Worm (Caenorhabditis elegans) whole organism, L4 larva: ENCODE measurements around the gene R13H7.2.

Experiments
- F10B5.3 ChIP-seq: sonication (generic microtip); optimal IDR thresholded peaks from 2 replicates; lab custom pipeline; 2016; ENCODE audit warnings: mild to moderate bottlenecking, missing genetic modification characterization, missing compliant biosample characterization
- F49E8.2 ChIP-seq: sonication (generic microtip); optimal IDR thresholded peaks from 2 replicates; lab custom pipeline; 2016; ENCODE audit warnings: missing compliant biosample characterization, mild to moderate bottlenecking, missing genetic modification characterization, borderline replicate concordance
- R02D3.7 ChIP-seq: fragments of 150-350 bp; sonication (generic microtip); optimal IDR thresholded peaks from 3 replicates; lab custom pipeline; 2014; ENCODE audit warnings: missing biosample characterization, missing genetic modification characterization
- T26A8.4 ChIP-seq: fragments of 200-800 bp; sonication (Bioruptor generic); IDR thresholded peaks from 2 replicates; pipeline ENCODE4 v1.3.6; 2022; ENCODE audit warnings: missing genetic modification characterization, missing compliant biosample characterization
- ZK337.2 ChIP-seq: fragments of 200-800 bp; sonication (Bioruptor generic); IDR thresholded peaks from 2 replicates; pipeline ENCODE4 v1.3.6; 2022; ENCODE audit warnings: missing genetic modification reagents, missing genetic modification characterization, missing compliant biosample characterization
- ZK546.5 ChIP-seq, 2 experiments: sonication (generic microtip); optimal IDR thresholded peaks; 2 replicates each; lab custom pipeline; 2017; ENCODE audit warnings: missing biosample characterization in 2 of 2, missing genetic modification characterization in 2 of 2
- aly-2 ChIP-seq: sonication (generic microtip); optimal IDR thresholded peaks from 2 replicates; lab custom pipeline; 2018; ENCODE audit warnings: missing biosample characterization, missing genetic modification characterization
- ama-1 ChIP-seq: fragments of 150-350 bp; optimal IDR thresholded peaks from 2 replicates; lab custom pipeline; 2014; ENCODE audit warnings: inconsistent platforms, mixed read lengths
- arid-1 ChIP-seq: fragments of 200-800 bp; sonication (Bioruptor generic); conservative IDR thresholded peaks from 2 replicates; pipeline ENCODE4 v1.3.6; 2022; ENCODE audit warnings: missing genetic modification reagents, missing genetic modification characterization, missing compliant biosample characterization
- attf-4 ChIP-seq: sonication (generic microtip); optimal IDR thresholded peaks from 3 replicates; lab custom pipeline; 2017; ENCODE audit warnings: missing biosample characterization, missing genetic modification characterization
- ceh-32 ChIP-seq: sonication (generic microtip); optimal IDR thresholded peaks from 2 replicates; lab custom pipeline; 2016; ENCODE audit warnings: mild to moderate bottlenecking, missing genetic modification characterization, missing compliant biosample characterization; ENCODE audit not compliant: poor library complexity
- ceh-44 ChIP-seq: fragments of 200-800 bp; sonication (Bioruptor generic); IDR thresholded peaks from 2 replicates; pipeline ENCODE4 v1.3.6; 2022; ENCODE audit warnings: missing genetic modification reagents, missing genetic modification characterization, missing compliant biosample characterization
- cey-2 ChIP-seq: sonication (generic microtip); optimal IDR thresholded peaks from 3 replicates; lab custom pipeline; 2017; ENCODE audit warnings: missing genetic modification characterization, mild to moderate bottlenecking, missing compliant biosample characterization, antibody characterized with exemption, borderline replicate concordance; ENCODE audit not compliant: insufficient read depth
- dpl-1 ChIP-seq: fragments of 150-350 bp; optimal IDR thresholded peaks from 2 replicates; lab custom pipeline; 2014; ENCODE audit warnings: missing biosample characterization, missing genetic modification reagents, missing genetic modification characterization
- dve-1 ChIP-seq: sonication (generic microtip); optimal IDR thresholded peaks from 2 replicates; lab custom pipeline; 2017; ENCODE audit warnings: antibody characterized with exemption, mild to moderate bottlenecking, missing genetic modification characterization, missing compliant biosample characterization; ENCODE audit not compliant: insufficient read depth
- egl-27 ChIP-seq: sonication (generic microtip); optimal IDR thresholded peaks from 3 replicates; lab custom pipeline; 2017; ENCODE audit warnings: missing biosample characterization, missing genetic modification reagents, missing genetic modification characterization
- egl-43 ChIP-seq: fragments of 200-800 bp; sonication (Bioruptor generic); IDR thresholded peaks from 2 replicates; pipeline ENCODE4 v1.3.6; 2022; ENCODE audit warnings: missing genetic modification reagents, missing genetic modification characterization, missing compliant biosample characterization
- gei-8 ChIP-seq: fragments of 200-800 bp; sonication (Bioruptor generic); optimal IDR thresholded peaks from 2 replicates; lab custom pipeline; 2018; ENCODE audit warnings: mild to moderate bottlenecking, missing genetic modification characterization, missing compliant biosample characterization
- hlh-11 ChIP-seq: fragments of 200-800 bp; sonication (Bioruptor generic); optimal IDR thresholded peaks from 2 replicates; lab custom pipeline; 2018; ENCODE audit warnings: mild to moderate bottlenecking, missing genetic modification characterization, missing compliant biosample characterization
- hlh-30 ChIP-seq: sonication (generic microtip); optimal IDR thresholded peaks from 2 replicates; lab custom pipeline; 2017; ENCODE audit warnings: antibody characterized with exemption, mild to moderate bottlenecking, missing genetic modification characterization, missing compliant biosample characterization; ENCODE audit not compliant: insufficient read depth
- jun-1 ChIP-seq: fragments of 150-350 bp; optimal IDR thresholded peaks from 2 replicates; lab custom pipeline; 2014; ENCODE audit warnings: missing biosample characterization, missing genetic modification reagents, missing genetic modification characterization
- lim-7 ChIP-seq: fragments of 200-800 bp; sonication (Bioruptor generic); IDR thresholded peaks from 2 replicates; pipeline ENCODE4 v1.3.6; 2022; ENCODE audit warnings: missing genetic modification characterization, missing compliant biosample characterization
- lsy-2 ChIP-seq, 2 experiments: fragments of 150-350 bp in 1 of 2; sonication (generic microtip) in 1 of 2; optimal IDR thresholded peaks; 2 replicates each; lab custom pipeline; 2014 to 2017; ENCODE audit warnings: missing biosample characterization in 2 of 2, missing genetic modification characterization in 2 of 2
- madf-9 ChIP-seq: fragments of 200-800 bp; sonication (Bioruptor generic); conservative IDR thresholded peaks from 2 replicates; pipeline ENCODE4 v1.3.6; 2022; ENCODE audit warnings: missing genetic modification reagents, missing genetic modification characterization, missing compliant biosample characterization
- mdl-1 ChIP-seq, 2 experiments: fragments of 150-350 bp in 1 of 2; sonication (generic microtip) in 1 of 2; optimal IDR thresholded peaks; 2 replicates each; lab custom pipeline; 2014 to 2017; ENCODE audit warnings: missing biosample characterization in 2 of 2, missing genetic modification characterization in 2 of 2
- mep-1 ChIP-seq: fragments of 150-350 bp; sonication (generic microtip); optimal IDR thresholded peaks from 3 replicates; lab custom pipeline; 2014; ENCODE audit warnings: missing biosample characterization, missing genetic modification characterization
- mes-2 ChIP-seq: sonication (generic microtip); optimal IDR thresholded peaks from 2 replicates; lab custom pipeline; 2016; ENCODE audit warnings: missing genotype, mild to moderate bottlenecking, missing genetic modification characterization, missing compliant biosample characterization; ENCODE audit not compliant: poor library complexity, severe bottlenecking
- mxl-2 ChIP-seq: fragments of 200-800 bp; sonication (Bioruptor generic); conservative IDR thresholded peaks from 2 replicates; pipeline ENCODE4 v1.3.6; 2022; ENCODE audit warnings: missing genetic modification reagents, missing genetic modification characterization, missing compliant biosample characterization
- mxl-3 ChIP-seq: fragments of 200-800 bp; sonication (Bioruptor generic); optimal IDR thresholded peaks from 2 replicates; lab custom pipeline; 2018; ENCODE audit warnings: mild to moderate bottlenecking, missing genetic modification characterization, missing compliant biosample characterization
- nhr-102 ChIP-seq: sonication (generic microtip); optimal IDR thresholded peaks from 2 replicates; lab custom pipeline; 2016; ENCODE audit warnings: mild to moderate bottlenecking, missing genetic modification characterization, moderate library complexity, missing compliant biosample characterization
- nhr-237 ChIP-seq: sonication (generic microtip); optimal IDR thresholded peaks from 2 replicates; lab custom pipeline; 2017; ENCODE audit warnings: missing biosample characterization, missing genetic modification characterization
- nhr-25 ChIP-seq: sonication (generic microtip); optimal IDR thresholded peaks from 2 replicates; lab custom pipeline; 2017; ENCODE audit warnings: missing genetic modification characterization, mild to moderate bottlenecking, missing compliant biosample characterization, antibody characterized with exemption, moderate library complexity, borderline replicate concordance; ENCODE audit not compliant: insufficient read depth
- skn-1 ChIP-seq: fragments of 150-350 bp; optimal IDR thresholded peaks from 2 replicates; lab custom pipeline; 2014; ENCODE audit warnings: missing biosample characterization, missing genetic modification characterization
- spr-1 ChIP-seq: sonication (generic microtip); optimal IDR thresholded peaks from 2 replicates; lab custom pipeline; 2016; ENCODE audit warnings: mild to moderate bottlenecking, missing genetic modification characterization, missing compliant biosample characterization
- spr-3 ChIP-seq: fragments of 200-800 bp; sonication (Bioruptor generic); optimal IDR thresholded peaks from 2 replicates; lab custom pipeline; 2018; ENCODE audit warnings: mild to moderate bottlenecking, missing genetic modification characterization, missing compliant biosample characterization
- tra-1 ChIP-seq: fragments of 200-800 bp; sonication (Bioruptor generic); IDR thresholded peaks from 2 replicates; pipeline ENCODE4 v1.3.6; 2022; ENCODE audit warnings: missing genetic modification reagents, missing genetic modification characterization, missing compliant biosample characterization
- vab-7 ChIP-seq: fragments of 200-800 bp; sonication (Bioruptor generic); IDR thresholded peaks from 2 replicates; pipeline ENCODE4 v1.3.6; 2022; ENCODE audit warnings: missing genetic modification reagents, missing genetic modification characterization, missing compliant biosample characterization
- zfp-2 ChIP-seq: sonication (generic microtip); optimal IDR thresholded peaks from 2 replicates; lab custom pipeline; 2016; ENCODE audit warnings: mild to moderate bottlenecking, missing genetic modification characterization, missing compliant biosample characterization
- ztf-11 ChIP-seq: fragments of 150-350 bp; optimal IDR thresholded peaks from 2 replicates; lab custom pipeline; 2014; ENCODE audit warnings: missing biosample characterization, missing genetic modification characterization
- ztf-7 ChIP-seq: fragments of 150-350 bp; optimal IDR thresholded peaks from 2 replicates; lab custom pipeline; 2014; ENCODE audit warnings: missing biosample characterization, missing genetic modification characterization

Gene R13H7.2

DNA sequence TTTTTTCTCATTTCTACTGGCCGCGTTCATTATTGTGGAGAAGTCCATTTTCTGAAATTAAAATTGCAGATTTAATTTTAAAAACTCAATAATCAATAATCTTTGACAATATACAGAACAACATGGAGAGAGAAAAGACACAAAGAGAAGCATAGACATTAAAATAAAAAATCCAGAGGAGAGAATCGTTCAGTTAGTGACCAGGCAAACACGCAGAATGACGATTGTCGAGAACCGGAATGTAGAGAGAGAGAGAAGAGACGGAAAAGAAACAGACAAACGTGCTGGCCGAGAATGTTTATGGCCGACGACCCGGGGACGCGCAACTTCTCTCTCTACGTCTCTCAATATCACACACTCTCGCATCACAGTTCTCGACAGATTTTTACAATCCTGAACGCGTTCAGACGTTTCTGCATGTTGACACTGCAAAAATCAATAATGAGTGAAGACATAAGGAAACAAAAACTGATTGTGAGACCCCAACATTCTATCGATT, 28.5 kb upstream of the R13H7.2 start, which contains the start of the genes T05A12.3 and T05A12.4 (continued):
- TF ChIP-seq hlh-30 (tag; lab: Kevin White, UChicago): no peak
- no peak; the same call in 1 of the 2 replicates for TF ChIP-seq tra-1 (GFP tag; lab: Robert Waterston, UW)
- no peak for TF ChIP-seq zfp-2 (tag; lab: Kevin White, UChicago)
- TF ChIP-seq jun-1 (tag; lab: Kevin White, UChicago): no peak
- peak; percentile 78 for TF ChIP-seq mxl-3 (GFP tag; lab: Kevin White, UChicago)
- no peak for TF ChIP-seq T26A8.4 (GFP tag; lab: Robert Waterston, UW)
- TF ChIP-seq ZK337.2 (GFP tag; lab: Robert Waterston, UW): no peak
- TF ChIP-seq ama-1 (lab: Kevin White, UChicago): no peak
- no peak for TF ChIP-seq aly-2 (tag; lab: Kevin White, UChicago)
- TF ChIP-seq lsy-2 (tag; optimal IDR thresholded peaks at IDR 0.05; lab: Kevin White, UChicago): no peak
- TF ChIP-seq dve-1 (tag; lab: Kevin White, UChicago): no peak
- TF ChIP-seq nhr-25: no peak
- TF ChIP-seq ceh-32 (tag; lab: Kevin White, UChicago): no peak
- no peak for TF ChIP-seq egl-27
- no peak for TF ChIP-seq ceh-44
- TF ChIP-seq ztf-11 (tag; lab: Kevin White, UChicago): no peak
- TF ChIP-seq dpl-1 (GFP tag; lab: Kevin White, UChicago): no peak
- no peak for TF ChIP-seq R02D3.7 (tag; lab: Kevin White, UChicago)
- TF ChIP-seq gei-8 (GFP tag; lab: Kevin White, UChicago): no peak
- no peak for TF ChIP-seq spr-1 (tag; lab: Kevin White, UChicago)
- no peak for TF ChIP-seq ZK546.5 (tag; optimal IDR thresholded peaks at IDR 0.05; lab: Kevin White, UChicago)
- no peak for TF ChIP-seq mep-1 (tag; lab: Kevin White, UChicago)
- no peak for TF ChIP-seq mes-2 (tag; lab: Kevin White, UChicago)
- no peak for TF ChIP-seq egl-43 (GFP tag; lab: Robert Waterston, UW)
- TF ChIP-seq F49E8.2: no peak
- TF ChIP-seq arid-1: no peak
- TF ChIP-seq mdl-1 (tag; optimal IDR thresholded peaks at IDR 0.05; lab: Kevin White, UChicago): no peak
- TF ChIP-seq lim-7: no peak
- no peak for TF ChIP-seq hlh-11 (tag; lab: Kevin White, UChicago)
- no peak for TF ChIP-seq madf-9
- TF ChIP-seq spr-3: no peak
- TF ChIP-seq ztf-7 (tag; lab: Kevin White, UChicago): no peak
- no peak for TF ChIP-seq skn-1 (tag; lab: Kevin White, UChicago)
- TF ChIP-seq vab-7: no peak
- no peak for TF ChIP-seq F10B5.3 (tag; lab: Kevin White, UChicago)
- TF ChIP-seq cey-2: no peak

DNA sequence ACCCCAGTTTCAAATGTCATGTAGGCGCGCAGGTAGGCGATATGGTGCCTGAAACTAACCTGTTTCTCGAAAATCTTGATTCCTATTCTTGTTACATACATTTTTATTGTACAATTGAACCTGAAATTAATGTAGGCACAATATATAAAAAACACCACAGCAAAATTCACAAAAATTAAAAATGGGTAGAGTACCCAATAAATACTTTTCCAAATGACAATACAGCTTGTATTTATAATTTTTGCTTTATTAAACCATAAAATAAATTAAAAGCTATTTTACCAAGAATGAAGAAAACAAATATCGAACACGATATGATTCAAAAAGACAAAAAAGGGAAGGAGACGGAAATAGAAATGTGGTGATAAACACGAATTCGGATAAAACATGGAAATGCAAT, 24.2 kb upstream of the R13H7.2 start, which contains the start of gene tre-2:
Gene tre-2, minus strand, starts transcription at position 101 of the 400 bp plus-strand sequence.
- TF ChIP-seq nhr-102 (tag; lab: Kevin White, UChicago) (no peak), gei-8 (GFP tag; lab: Kevin White, UChicago) (no peak), mxl-2 (GFP tag; lab: Robert Waterston, UW) (no peak), attf-4 (tag; lab: Kevin White, UChicago) (no peak), mdl-1 (tag; optimal IDR thresholded peaks at IDR 0.05; lab: Kevin White, UChicago) (no peak), nhr-237 (tag; lab: Kevin White, UChicago) (no peak)
- TF ChIP-seq, all 104 proteins: peak for 0
